Worm (Caenorhabditis elegans) whole organism, late embryonic: ENCODE results near the gene F10E9.12.

ENCODE experiments used
- C08G9.2 ChIP-seq: sonication (generic microtip); optimal IDR thresholded peaks from 2 replicates; lab custom pipeline; 2016; ENCODE audit warnings: mild to moderate bottlenecking, missing genetic modification characterization, moderate library complexity, missing compliant biosample characterization
- F13H6.1 ChIP-seq: sonication (generic microtip); optimal IDR thresholded peaks from 2 replicates; lab custom pipeline; 2016; ENCODE audit warnings: missing genetic modification characterization, missing compliant biosample characterization
- ceh-18 ChIP-seq: sonication (generic microtip); optimal IDR thresholded peaks from 2 replicates; lab custom pipeline; 2016; ENCODE audit warnings: missing genetic modification characterization, missing compliant biosample characterization
- ceh-19 ChIP-seq: fragments of 200-800 bp; sonication (Bioruptor generic); optimal IDR thresholded peaks from 2 replicates; lab custom pipeline; 2018; ENCODE audit warnings: mild to moderate bottlenecking, missing genetic modification characterization, missing compliant biosample characterization
- ceh-30 ChIP-seq: fragments of 150-350 bp; optimal IDR thresholded peaks from 2 replicates; lab custom pipeline; 2014; ENCODE audit warnings: missing biosample characterization, missing genetic modification characterization
- ceh-45 ChIP-seq: fragments of 200-800 bp; sonication (Bioruptor generic); IDR thresholded peaks from 2 replicates; pipeline ENCODE4 v1.3.6; 2022; ENCODE audit warnings: missing genetic modification reagents, missing genetic modification characterization, missing compliant biosample characterization
- ceh-6 ChIP-seq: fragments of 200-800 bp; sonication (Bioruptor generic); optimal IDR thresholded peaks from 2 replicates; lab custom pipeline; 2018; ENCODE audit warnings: mild to moderate bottlenecking, missing genetic modification characterization, missing compliant biosample characterization
- dmd-4 ChIP-seq: sonication (generic microtip); optimal IDR thresholded peaks from 2 replicates; lab custom pipeline; 2016; ENCODE audit warnings: borderline replicate concordance, missing genetic modification characterization, missing compliant biosample characterization
- eyg-1 ChIP-seq: sonication (generic microtip); optimal IDR thresholded peaks from 2 replicates; lab custom pipeline; 2016; ENCODE audit warnings: missing genotype, missing genetic modification characterization, missing compliant biosample characterization
- fax-1 ChIP-seq: sonication (generic microtip); optimal IDR thresholded peaks from 2 replicates; lab custom pipeline; 2016; ENCODE audit warnings: missing genotype, missing genetic modification characterization, missing compliant biosample characterization
- fkh-10 ChIP-seq: fragments of 150-350 bp; optimal IDR thresholded peaks from 2 replicates; lab custom pipeline; 2014; ENCODE audit warnings: missing biosample characterization, missing genetic modification reagents, missing genetic modification characterization
- hlh-30 ChIP-seq: sonication (generic microtip); optimal IDR thresholded peaks from 2 replicates; lab custom pipeline; 2017; ENCODE audit warnings: antibody characterized with exemption, missing genetic modification characterization, missing compliant biosample characterization; ENCODE audit not compliant: insufficient read depth
- hlh-8 ChIP-seq: sonication (generic microtip); optimal IDR thresholded peaks from 2 replicates; lab custom pipeline; 2016; ENCODE audit warnings: missing genotype, missing genetic modification characterization, missing compliant biosample characterization
- nfya-1 ChIP-seq: sonication (generic microtip); optimal IDR thresholded peaks from 2 replicates; lab custom pipeline; 2017; ENCODE audit warnings: missing genetic modification characterization, mild to moderate bottlenecking, missing compliant biosample characterization, antibody characterized with exemption, moderate library complexity
- nhr-11 ChIP-seq: fragments of 150-350 bp; optimal IDR thresholded peaks from 2 replicates; lab custom pipeline; 2014; ENCODE audit warnings: missing biosample characterization, missing genetic modification characterization
- odd-2 ChIP-seq: sonication (generic microtip); optimal IDR thresholded peaks from 2 replicates; lab custom pipeline; 2017; ENCODE audit warnings: antibody characterized with exemption, mild to moderate bottlenecking, missing genetic modification characterization, missing compliant biosample characterization
- pat-9 ChIP-seq: fragments of 200-800 bp; sonication (Bioruptor generic); optimal IDR thresholded peaks from 2 replicates; lab custom pipeline; 2018; ENCODE audit warnings: mild to moderate bottlenecking, missing genetic modification characterization, moderate library complexity, missing compliant biosample characterization
- pha-2 ChIP-seq: sonication (generic microtip); optimal IDR thresholded peaks from 2 replicates; lab custom pipeline; 2017; ENCODE audit warnings: mild to moderate bottlenecking, missing genetic modification characterization, missing compliant biosample characterization
- pha-4 ChIP-seq: fragments of 150-350 bp; optimal IDR thresholded peaks from 2 replicates; lab custom pipeline; 2018; ENCODE audit warnings: missing biosample characterization, missing genetic modification reagents, missing genetic modification characterization
- rnt-1 ChIP-seq: sonication (generic microtip); optimal IDR thresholded peaks from 2 replicates; lab custom pipeline; 2016; ENCODE audit warnings: missing genetic modification characterization, missing compliant biosample characterization
- sdc-2 ChIP-seq: sonication (generic microtip); optimal IDR thresholded peaks from 2 replicates; lab custom pipeline; 2016; ENCODE audit warnings: missing genotype, missing genetic modification characterization, missing compliant biosample characterization
- ttx-3 ChIP-seq: sonication (generic microtip); optimal IDR thresholded peaks from 2 replicates; lab custom pipeline; 2016; ENCODE audit warnings: missing genetic modification reagents, missing genetic modification characterization, missing compliant biosample characterization
- unc-3 ChIP-seq, 2 experiments: fragments of 200-800 bp in 1 of 2; sonication (Bioruptor generic) in 1 of 2; sonication (generic microtip) in 1 of 2; conservative IDR thresholded peaks in 1 of 2; optimal IDR thresholded peaks in 1 of 2; 2 replicates each; pipeline versions ENCODE4 v1.3.6 to Lab custom; 2016 to 2022; ENCODE audit warnings: missing compliant biosample characterization in 2 of 2, missing genetic modification characterization in 2 of 2, missing genetic modification reagents in 1 of 2
- unc-42 ChIP-seq: sonication (generic microtip); optimal IDR thresholded peaks from 2 replicates; lab custom pipeline; 2016; ENCODE audit warnings: missing genotype, missing genetic modification characterization, missing compliant biosample characterization
- unc-55 ChIP-seq: sonication (generic microtip); optimal IDR thresholded peaks from 2 replicates; lab custom pipeline; 2017; ENCODE audit warnings: missing biosample characterization, missing genetic modification reagents, missing genetic modification characterization
- zip-5 ChIP-seq: sonication (generic microtip); optimal IDR thresholded peaks from 2 replicates; lab custom pipeline; 2016; ENCODE audit warnings: missing genetic modification characterization, missing compliant biosample characterization
- ztf-16 ChIP-seq: sonication (generic microtip); optimal IDR thresholded peaks from 2 replicates; lab custom pipeline; 2017; ENCODE audit warnings: missing genetic modification characterization, missing compliant biosample characterization

Gene F10E9.12

ce11 chrIII:8281310-8281709 is 43.0 kb upstream of the F10E9.12 start:
- no peak for TF ChIP-seq unc-3 (GFP tag; conservative IDR thresholded peaks at IDR 0.05; lab: Robert Waterston, UW)
- no peak for TF ChIP-seq unc-3 (tag; optimal IDR thresholded peaks at IDR 0.05; lab: Kevin White, UChicago)
- TF ChIP-seq, all 69 proteins: peak for 0

ce11 chrIII:8283525-8283924 is 40.8 kb upstream of the F10E9.12 start:
- no peak for TF ChIP-seq pha-2
- no peak for TF ChIP-seq zip-5 (tag; lab: Kevin White, UChicago)
- TF ChIP-seq C08G9.2 (tag; lab: Kevin White, UChicago), result no peak
- TF ChIP-seq fkh-10, result no peak
- TF ChIP-seq eyg-1 (tag; lab: Kevin White, UChicago), result no peak
- TF ChIP-seq sdc-2 (tag; lab: Kevin White, UChicago), result no peak
- no peak for TF ChIP-seq hlh-8 (tag; lab: Kevin White, UChicago)
- TF ChIP-seq ttx-3 (tag; lab: Kevin White, UChicago), result no peak
- TF ChIP-seq fax-1 (tag; lab: Kevin White, UChicago), result no peak
- TF ChIP-seq, all 69 proteins: peak for 0

- TF ChIP-seq fax-1 (tag; lab: Kevin White, UChicago) (no peak), unc-3 (GFP tag; conservative IDR thresholded peaks at IDR 0.05; lab: Robert Waterston, UW) (no peak), unc-3 (tag; optimal IDR thresholded peaks at IDR 0.05; lab: Kevin White, UChicago) (no peak), unc-42 (tag; lab: Kevin White, UChicago) (peak; percentile 61), F13H6.1 (tag; lab: Kevin White, UChicago) (no peak), nhr-11 (tag; lab: Kevin White, UChicago) (no peak)
Observed at ce11 chrIII:8286003-8286402, 38.3 kb upstream of the F10E9.12 start.

ce11 chrIII:8286824-8287223 is 37.5 kb upstream of the F10E9.12 start:
- TF ChIP-seq hlh-30 (tag; lab: Kevin White, UChicago) (no peak), pha-4 (tag; lab: Kevin White, UChicago) (no peak), odd-2 (tag; lab: Kevin White, UChicago) (no peak), ceh-30 (tag; lab: Kevin White, UChicago) (no peak), rnt-1 (tag; lab: Kevin White, UChicago) (no peak), ceh-45 (GFP tag; lab: Robert Waterston, UW) (no peak), nhr-11 (tag; lab: Kevin White, UChicago) (no peak), pat-9 (tag; lab: Kevin White, UChicago) (no peak)

- TF ChIP-seq ceh-19 (GFP tag; lab: Kevin White, UChicago), result peak; percentile 45
- TF ChIP-seq ceh-6 (GFP tag; lab: Kevin White, UChicago), result no peak
- peak; percentile 17 for TF ChIP-seq F13H6.1 (tag; lab: Kevin White, UChicago)
- peak; percentile 62 for TF ChIP-seq ceh-18 (tag; lab: Kevin White, UChicago)
- peak; percentile 46 for TF ChIP-seq unc-55 (GFP tag; lab: Kevin White, UChicago)
- peak; percentile 44 for TF ChIP-seq nfya-1 (tag; lab: Kevin White, UChicago)
- peak; percentile 34 for TF ChIP-seq rnt-1 (tag; lab: Kevin White, UChicago)
- TF ChIP-seq unc-42 (tag; lab: Kevin White, UChicago), result peak; percentile 44
- TF ChIP-seq ztf-16 (tag; lab: Kevin White, UChicago), result no peak
Observed at ce11 chrIII:8287519-8287918, 36.8 kb upstream of the F10E9.12 start.

- peak; percentile 85 for TF ChIP-seq unc-42 (tag; lab: Kevin White, UChicago)
- TF ChIP-seq ceh-6 (GFP tag; lab: Kevin White, UChicago), result no peak
- TF ChIP-seq dmd-4 (tag; lab: Kevin White, UChicago), result no peak
- TF ChIP-seq pat-9 (tag; lab: Kevin White, UChicago), result no peak
- TF ChIP-seq fkh-10, result no peak
Observed at ce11 chrIII:8289181-8289580, 35.2 kb upstream of the F10E9.12 start.
